Fruit fly (Drosophila melanogaster) whole organism, pupa: ENCODE data around the gene Map205.

Experiments
- CG12605 ChIP-seq: fragments of 200-800 bp; sonication (Bioruptor generic); IDR thresholded peaks from 2 replicates; pipeline ENCODE4 v1.3.6; 2022; ENCODE audit warnings: missing biosample characterization, missing genetic modification characterization
- CG34367 ChIP-seq: fragments of 200-800 bp; sonication (Bioruptor generic); optimal IDR thresholded peaks from 2 replicates; lab custom pipeline; 2018; ENCODE audit warnings: missing biosample characterization, mild to moderate bottlenecking, missing genetic modification characterization
- CG8159 ChIP-seq: fragments of 200-800 bp; sonication (Bioruptor generic); optimal IDR thresholded peaks from 3 replicates; lab custom pipeline; 2018; ENCODE audit warnings: missing biosample characterization, mild to moderate bottlenecking, missing genetic modification characterization, moderate library complexity
- CG8301 ChIP-seq: fragments of 200-800 bp; sonication (Bioruptor generic); optimal IDR thresholded peaks from 2 replicates; lab custom pipeline; 2018; ENCODE audit warnings: missing biosample characterization, mild to moderate bottlenecking, missing genetic modification characterization
- EcR ChIP-seq: fragments of 200-800 bp; sonication (Bioruptor generic); optimal IDR thresholded peaks from 3 replicates; lab custom pipeline; 2019; ENCODE audit warnings: missing biosample characterization, missing genetic modification characterization, mild to moderate bottlenecking, moderate library complexity, missing genetic modification reagents
- Pif1A ChIP-seq: fragments of 200-800 bp; sonication (Bioruptor generic); optimal IDR thresholded peaks from 3 replicates; lab custom pipeline; 2016; ENCODE audit warnings: missing biosample characterization, missing genetic modification characterization
- Snoo ChIP-seq: fragments of 200-800 bp; sonication (Bioruptor generic); optimal IDR thresholded peaks from 3 replicates; lab custom pipeline; 2017; ENCODE audit warnings: missing biosample characterization, mild to moderate bottlenecking, missing genetic modification characterization, inconsistent platforms

DNA sequence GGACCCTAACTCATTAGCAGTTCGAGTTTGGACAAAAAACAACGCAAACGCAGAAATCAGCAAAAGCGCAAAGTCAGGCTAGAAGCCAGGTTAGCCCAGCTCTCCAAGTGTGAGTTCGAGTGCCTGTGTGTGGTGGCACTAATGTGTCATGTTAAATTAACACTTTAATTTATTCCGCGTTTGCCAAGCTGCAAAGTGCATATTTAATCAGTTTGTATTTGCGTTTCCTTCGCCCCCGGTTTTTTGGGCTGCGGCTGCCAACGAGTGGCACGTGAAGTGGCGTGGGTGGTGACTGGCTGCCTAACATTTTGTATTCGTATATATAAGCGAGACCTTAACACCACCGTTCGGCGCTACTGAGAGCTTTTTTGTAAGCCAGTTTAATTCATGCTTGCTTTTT, 39.1 kb downstream of the Map205 start:
- TF ChIP-seq CG12605 (no peak), Pif1A (GFP tag; lab: Kevin White, UChicago) (no peak), CG8159 (tag; lab: Kevin White, UChicago) (no peak), EcR (no peak), CG34367 (no peak), CG8301 (no peak), Snoo (tag; lab: Kevin White, UChicago) (no peak)
